Worm (Caenorhabditis elegans) whole organism, L2 larva: Measurements from ENCODE around the gene Y116A8C.469.
"Not testable (repeated sequence)": the region's sequence is repeated elsewhere in the genome, so short reads cannot be mapped to it uniquely, and the experiment has no call there.

ENCODE experiments used
- C34F6.9 ChIP-seq: fragments of 150-350 bp; optimal IDR thresholded peaks from 2 replicates; lab custom pipeline; 2014; ENCODE audit warnings: missing biosample characterization, missing genetic modification characterization
- alr-1 ChIP-seq: fragments of 150-350 bp; optimal IDR thresholded peaks from 2 replicates; lab custom pipeline; 2014; ENCODE audit warnings: missing biosample characterization, missing genetic modification characterization
- aly-2 ChIP-seq: fragments of 150-350 bp; optimal IDR thresholded peaks from 2 replicates; lab custom pipeline; 2014; ENCODE audit warnings: missing biosample characterization, missing genetic modification characterization
- ama-1 ChIP-seq: fragments of 150-350 bp; optimal IDR thresholded peaks from 2 replicates; lab custom pipeline; 2018; ENCODE audit warnings: inconsistent platforms
- blmp-1 ChIP-seq: sonication (generic microtip); optimal IDR thresholded peaks from 2 replicates; lab custom pipeline; 2017; ENCODE audit warnings: missing genetic modification characterization, mild to moderate bottlenecking, missing compliant biosample characterization, antibody characterized with exemption, moderate library complexity; ENCODE audit not compliant: insufficient read depth
- ceh-82 ChIP-seq: fragments of 150-350 bp; optimal IDR thresholded peaks from 2 replicates; lab custom pipeline; 2014; ENCODE audit warnings: missing biosample characterization, missing genetic modification characterization
- egl-27 ChIP-seq: sonication (generic microtip); optimal IDR thresholded peaks from 3 replicates; lab custom pipeline; 2017; ENCODE audit warnings: missing biosample characterization, missing genetic modification reagents, missing genetic modification characterization
- elt-3 ChIP-seq: sonication (generic microtip); optimal IDR thresholded peaks from 2 replicates; lab custom pipeline; 2017; ENCODE audit warnings: missing biosample characterization, missing genetic modification characterization
- fos-1 ChIP-seq: fragments of 150-350 bp; optimal IDR thresholded peaks from 2 replicates; lab custom pipeline; 2014; ENCODE audit warnings: missing biosample characterization, missing genetic modification characterization
- lin-11 ChIP-seq: fragments of 150-350 bp; sonication (generic microtip); optimal IDR thresholded peaks from 2 replicates; lab custom pipeline; 2014; ENCODE audit warnings: missing biosample characterization, missing genetic modification characterization, inconsistent platforms, mixed read lengths
- lin-13 ChIP-seq: fragments of 150-350 bp; optimal IDR thresholded peaks from 2 replicates; lab custom pipeline; 2014; ENCODE audit warnings: missing biosample characterization, missing genetic modification reagents, missing genetic modification characterization
- lin-39 ChIP-seq: fragments of 150-350 bp; optimal IDR thresholded peaks from 2 replicates; lab custom pipeline; 2014; ENCODE audit warnings: missing biosample characterization, missing genetic modification reagents, missing genetic modification characterization
- lsy-2 ChIP-seq, 2 experiments: fragments of 150-350 bp in 1 of 2; sonication (generic microtip) in 1 of 2; optimal IDR thresholded peaks; 2 replicates each; lab custom pipeline; 2014 to 2017; ENCODE audit warnings: missing biosample characterization in 2 of 2, missing genetic modification characterization in 2 of 2
- mab-5 ChIP-seq: fragments of 150-350 bp; optimal IDR thresholded peaks from 2 replicates; lab custom pipeline; 2014; ENCODE audit warnings: missing biosample characterization, missing genetic modification characterization
- mbf-1 ChIP-seq: sonication (generic microtip); optimal IDR thresholded peaks from 2 replicates; lab custom pipeline; 2017; ENCODE audit warnings: missing biosample characterization, missing genetic modification characterization
- nhr-10 ChIP-seq: sonication (generic microtip); optimal IDR thresholded peaks from 2 replicates; lab custom pipeline; 2017; ENCODE audit warnings: missing biosample characterization, missing genetic modification characterization
- nhr-129 ChIP-seq: fragments of 150-350 bp; optimal IDR thresholded peaks from 2 replicates; lab custom pipeline; 2014; ENCODE audit warnings: missing biosample characterization, missing genetic modification characterization
- nhr-21 ChIP-seq: fragments of 150-350 bp; optimal IDR thresholded peaks from 2 replicates; lab custom pipeline; 2014; ENCODE audit warnings: missing biosample characterization, missing genetic modification characterization
- nhr-23 ChIP-seq: fragments of 150-350 bp; optimal IDR thresholded peaks from 2 replicates; lab custom pipeline; 2014; ENCODE audit warnings: missing biosample characterization, missing genetic modification reagents, missing genetic modification characterization
- nhr-237 ChIP-seq: fragments of 150-350 bp; optimal IDR thresholded peaks from 2 replicates; lab custom pipeline; 2014; ENCODE audit warnings: missing biosample characterization, missing genetic modification characterization
- nhr-25 ChIP-seq: fragments of 150-350 bp; sonication (generic microtip); optimal IDR thresholded peaks from 3 replicates; lab custom pipeline; 2014; ENCODE audit warnings: missing biosample characterization, missing genetic modification characterization
- nhr-6 ChIP-seq: fragments of 150-350 bp; optimal IDR thresholded peaks from 2 replicates; lab custom pipeline; 2014; ENCODE audit warnings: missing biosample characterization, missing genetic modification characterization
- nhr-77 ChIP-seq: fragments of 150-350 bp; optimal IDR thresholded peaks from 2 replicates; lab custom pipeline; 2014; ENCODE audit warnings: missing biosample characterization, missing genetic modification characterization
- peb-1 ChIP-seq: fragments of 150-350 bp; optimal IDR thresholded peaks from 2 replicates; lab custom pipeline; 2014; ENCODE audit warnings: missing biosample characterization, missing genetic modification characterization
- skn-1 ChIP-seq: sonication (generic microtip); optimal IDR thresholded peaks from 2 replicates; lab custom pipeline; 2017; ENCODE audit warnings: missing biosample characterization, missing genetic modification characterization
- sma-9 ChIP-seq, 2 experiments: fragments of 150-350 bp in 1 of 2; sonication (generic microtip) in 1 of 2; optimal IDR thresholded peaks; 2 replicates each; lab custom pipeline; 2014 to 2016; ENCODE audit warnings: missing genetic modification characterization in 2 of 2, mild to moderate bottlenecking in 1 of 2, missing biosample characterization in 1 of 2, missing compliant biosample characterization in 1 of 2, missing genetic modification reagents in 1 of 2, moderate library complexity in 1 of 2
- unc-39 ChIP-seq: fragments of 150-350 bp; optimal IDR thresholded peaks from 2 replicates; lab custom pipeline; 2014; ENCODE audit warnings: missing biosample characterization, missing genetic modification characterization
- unc-62 ChIP-seq: fragments of 150-350 bp; optimal IDR thresholded peaks from 2 replicates; lab custom pipeline; 2014; ENCODE audit warnings: missing biosample characterization, missing genetic modification reagents, missing genetic modification characterization
- ztf-1 ChIP-seq: fragments of 200-800 bp; sonication (Bioruptor generic); conservative IDR thresholded peaks from 2 replicates; pipeline ENCODE4 v1.3.6; 2022; ENCODE audit warnings: missing genetic modification characterization, missing compliant biosample characterization
- ztf-4 ChIP-seq: fragments of 150-350 bp; optimal IDR thresholded peaks from 2 replicates; lab custom pipeline; 2014; ENCODE audit warnings: missing biosample characterization, missing genetic modification characterization

Gene Y116A8C.469

DNA sequence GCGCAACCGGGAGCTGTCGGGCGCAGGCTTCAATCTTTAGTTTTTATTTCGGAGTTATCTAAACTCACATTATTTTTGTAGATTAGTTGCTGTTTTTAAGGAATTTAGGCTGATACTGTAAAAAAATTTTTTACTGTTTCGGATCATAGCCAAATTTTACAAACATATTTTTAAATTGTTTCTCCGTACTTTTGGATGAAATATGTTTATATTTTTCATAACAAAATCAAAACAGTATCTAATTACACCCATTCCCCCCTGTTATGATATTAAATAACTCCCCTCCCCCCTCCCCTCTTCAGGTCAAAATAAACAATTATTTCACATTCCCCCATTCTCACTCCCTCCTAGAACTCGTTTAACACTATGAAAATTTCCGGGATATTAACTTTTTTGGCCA, 2.0 kb downstream of the Y116A8C.469 start, which contains the start of gene Y116A8C.3:
Gene Y116A8C.3 (plus strand): TSS at position 301 of the 400 bp plus-strand sequence.
- TF ChIP-seq peb-1 (tag; lab: Kevin White, UChicago) (no peak), lsy-2 (tag; optimal IDR thresholded peaks at IDR 0.05; lab: Kevin White, UChicago) (no peak), ztf-4 (tag; lab: Kevin White, UChicago) (no peak), fos-1 (tag; lab: Kevin White, UChicago) (no peak), ama-1 (lab: Kevin White, UChicago) (no peak), unc-39 (tag; lab: Kevin White, UChicago) (no peak), skn-1 (tag; lab: Kevin White, UChicago) (no peak), mbf-1 (no peak), nhr-23 (tag; lab: Kevin White, UChicago) (no peak), unc-62 (GFP tag; lab: Kevin White, UChicago) (no peak), C34F6.9 (tag; lab: Kevin White, UChicago) (no peak), nhr-237 (no peak), nhr-129 (tag; lab: Kevin White, UChicago) (no peak), lin-11 (tag; lab: Kevin White, UChicago) (no peak), lin-13 (GFP tag; lab: Kevin White, UChicago) (no peak), lin-39 (tag; lab: Kevin White, UChicago) (no peak), nhr-25 (no peak)
- TF ChIP-seq, all 48 proteins: peak for 0

DNA sequence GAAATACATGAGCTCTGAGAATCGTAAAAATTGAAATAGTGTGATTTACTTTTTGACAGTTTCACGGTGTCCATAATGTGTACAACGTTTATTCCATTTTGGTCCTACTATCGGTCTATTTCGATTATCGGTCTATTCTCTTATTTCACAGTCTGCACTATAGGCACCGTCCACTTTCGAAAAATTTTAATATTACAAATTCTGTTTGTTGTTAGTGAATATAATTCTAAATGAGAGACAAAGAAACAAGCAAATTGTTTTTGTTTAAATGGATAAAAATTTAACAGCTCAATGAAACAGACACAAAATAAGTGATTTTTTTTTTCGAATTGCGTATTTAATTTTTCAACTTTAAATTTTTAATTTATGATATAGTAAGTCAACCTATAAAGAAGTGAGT, 19.5 kb downstream of the Y116A8C.469 start:
- no peak for TF ChIP-seq sma-9 (GFP tag; optimal IDR thresholded peaks at IDR 0.05; lab: Kevin White, UChicago)
- no peak for TF ChIP-seq sma-9 (tag; optimal IDR thresholded peaks at IDR 0.05; lab: Kevin White, UChicago)
- TF ChIP-seq nhr-21 = no peak
- TF ChIP-seq mbf-1 = no peak
- TF ChIP-seq unc-62 (GFP tag; lab: Kevin White, UChicago) = no peak
- TF ChIP-seq lin-11 (tag; lab: Kevin White, UChicago) = no peak
- no peak for TF ChIP-seq ztf-4 (tag; lab: Kevin White, UChicago)
- TF ChIP-seq C34F6.9 (tag; lab: Kevin White, UChicago) = no peak
- no peak for TF ChIP-seq ama-1 (lab: Kevin White, UChicago)
- no peak for TF ChIP-seq nhr-23 (tag; lab: Kevin White, UChicago)
- no peak for TF ChIP-seq blmp-1 (tag; lab: Kevin White, UChicago)
- TF ChIP-seq unc-39 (tag; lab: Kevin White, UChicago) = no peak
- TF ChIP-seq alr-1 = no peak
- TF ChIP-seq nhr-6 (tag; lab: Kevin White, UChicago) = no peak
- no peak for TF ChIP-seq egl-27 (tag; lab: Kevin White, UChicago)

DNA sequence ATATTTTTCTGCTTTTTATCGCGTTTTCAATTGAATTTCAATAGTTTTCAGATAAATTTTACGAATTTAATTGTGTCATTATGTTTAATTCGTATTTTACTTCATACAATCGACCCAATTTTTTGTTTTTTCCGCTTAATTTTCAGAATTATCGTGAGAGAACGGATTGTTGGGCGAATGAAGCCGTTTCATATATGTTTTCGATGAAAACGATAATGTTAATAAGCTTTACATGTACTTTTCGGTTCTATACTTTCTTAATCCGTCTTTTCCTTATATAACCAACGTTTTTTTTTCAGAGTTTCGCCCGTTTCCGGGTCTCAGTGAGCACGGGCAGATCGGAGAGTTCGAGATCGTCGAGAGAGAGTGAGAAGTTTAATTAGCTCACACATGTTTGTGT, 22.4 kb downstream of the Y116A8C.469 start, which contains the start of gene T06A10.2:
Gene T06A10.2 (plus strand): TSS at position 301 of the 400 bp plus-strand sequence.
- not testable (repeated sequence) for TF ChIP-seq unc-39 (tag; lab: Kevin White, UChicago); mab-5; ztf-4 (tag; lab: Kevin White, UChicago)

DNA sequence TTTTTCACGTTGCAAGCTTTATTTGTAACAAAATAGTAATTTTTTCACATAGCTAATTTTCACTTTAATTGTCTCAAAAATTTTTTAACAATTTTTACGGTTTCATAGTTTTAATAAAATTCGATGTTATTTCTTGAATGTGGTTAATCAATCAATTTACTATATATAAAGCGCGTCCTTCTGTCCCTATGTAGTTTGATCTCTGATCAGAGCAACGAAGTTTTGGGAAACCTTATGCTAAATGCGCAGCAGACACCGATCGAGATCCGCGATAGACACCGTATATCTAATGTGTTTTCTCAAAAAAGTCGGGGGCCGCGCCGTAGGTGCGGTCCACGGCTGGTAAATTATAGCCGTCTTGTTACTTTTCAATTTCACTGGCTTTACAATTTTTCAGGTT, 29.2 kb downstream of the Y116A8C.469 start:
- TF ChIP-seq peb-1 (tag; lab: Kevin White, UChicago) (no peak), ceh-82 (tag; lab: Kevin White, UChicago) (no peak)

DNA sequence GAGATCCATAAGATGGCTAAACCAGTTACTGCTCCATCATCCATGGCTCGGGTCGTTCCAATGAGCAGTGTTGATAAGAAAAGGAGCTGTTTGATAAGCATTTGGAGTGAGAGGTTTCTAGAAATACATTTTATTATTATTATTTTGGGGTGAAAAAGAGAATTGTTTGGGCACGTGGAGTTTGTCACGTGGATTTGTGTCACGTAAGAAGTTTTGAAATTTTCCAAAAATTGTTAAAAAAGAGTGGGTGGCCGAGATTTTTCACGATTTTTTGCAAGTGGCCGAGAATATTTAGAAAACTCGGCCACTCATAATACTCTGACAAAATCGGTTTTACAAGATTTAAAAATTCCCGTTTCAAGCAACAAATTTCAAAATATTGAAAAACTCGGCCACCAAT, 48.8 kb downstream of the Y116A8C.469 start, which contains the start of gene T06A10.106:
Gene T06A10.106 (minus strand): TSS at position 101 of the 400 bp plus-strand sequence.
- no peak for TF ChIP-seq nhr-77 (tag; lab: Kevin White, UChicago)
- TF ChIP-seq ztf-1 = no peak
- TF ChIP-seq ceh-82 (tag; lab: Kevin White, UChicago) = no peak
- no peak for TF ChIP-seq peb-1 (tag; lab: Kevin White, UChicago)
- no peak for TF ChIP-seq nhr-10 (tag; lab: Kevin White, UChicago)
- no peak for TF ChIP-seq elt-3
- TF ChIP-seq mab-5 = no peak
- TF ChIP-seq lin-39 (tag; lab: Kevin White, UChicago) = no peak
- no peak for TF ChIP-seq egl-27 (tag; lab: Kevin White, UChicago)
- no peak for TF ChIP-seq sma-9 (GFP tag; optimal IDR thresholded peaks at IDR 0.05; lab: Kevin White, UChicago)
- TF ChIP-seq sma-9 (tag; optimal IDR thresholded peaks at IDR 0.05; lab: Kevin White, UChicago) = no peak
- TF ChIP-seq nhr-21 = no peak
- no peak for TF ChIP-seq aly-2 (tag; lab: Kevin White, UChicago)
- no peak for TF ChIP-seq lsy-2 (tag; optimal IDR thresholded peaks at IDR 0.05; lab: Kevin White, UChicago)
- no peak for TF ChIP-seq nhr-25
